Worm (Caenorhabditis elegans) whole organism, L4 larva: Measurements from ENCODE around the gene vab-3.

Experiments
- aly-2 ChIP-seq: sonication (generic microtip); optimal IDR thresholded peaks from 2 replicates; lab custom pipeline; 2018; ENCODE audit warnings: missing biosample characterization, missing genetic modification characterization
- hlh-30 ChIP-seq: sonication (generic microtip); optimal IDR thresholded peaks from 2 replicates; lab custom pipeline; 2017; ENCODE audit warnings: antibody characterized with exemption, mild to moderate bottlenecking, missing genetic modification characterization, missing compliant biosample characterization; ENCODE audit not compliant: insufficient read depth
- nhr-10 ChIP-seq: fragments of 150-350 bp; optimal IDR thresholded peaks from 2 replicates; lab custom pipeline; 2014; ENCODE audit warnings: missing biosample characterization, missing genetic modification characterization
- nhr-11 ChIP-seq: fragments of 150-350 bp; optimal IDR thresholded peaks from 2 replicates; lab custom pipeline; 2014; ENCODE audit warnings: missing biosample characterization, missing genetic modification characterization
- nhr-237 ChIP-seq: sonication (generic microtip); optimal IDR thresholded peaks from 2 replicates; lab custom pipeline; 2017; ENCODE audit warnings: missing biosample characterization, missing genetic modification characterization
- nhr-42 ChIP-seq: fragments of 200-800 bp; sonication (Bioruptor generic); IDR thresholded peaks from 2 replicates; pipeline ENCODE4 v1.3.6; 2022; ENCODE audit warnings: missing genetic modification characterization, missing compliant biosample characterization
- nhr-6 ChIP-seq: fragments of 150-350 bp; optimal IDR thresholded peaks from 2 replicates; lab custom pipeline; 2014; ENCODE audit warnings: missing biosample characterization, missing genetic modification characterization
- unc-130 ChIP-seq: sonication (generic microtip); optimal IDR thresholded peaks from 2 replicates; lab custom pipeline; 2016; ENCODE audit warnings: missing genetic modification reagents, missing genetic modification characterization, missing compliant biosample characterization

Gene vab-3

ce11 chrX:10568385-10569149 lies 68.9 kb downstream of the vab-3 start (continued):
- TF ChIP-seq nhr-10 (tag; lab: Kevin White, UChicago) (peak; percentile 53), nhr-42 (GFP tag; lab: Robert Waterston, UW) (peak; percentile 61), nhr-11 (tag; lab: Kevin White, UChicago) (peak; percentile 68), aly-2 (no peak), nhr-6 (tag; lab: Kevin White, UChicago) (peak; percentile 90), unc-130 (no peak), hlh-30 (tag; lab: Kevin White, UChicago) (peak; percentile 99), nhr-237 (tag; lab: Kevin White, UChicago) (no peak)
